Worm (Caenorhabditis elegans) whole organism, L1 larva: ENCODE measurements around the gene F18E9.7.

Source experiments
- ces-1 ChIP-seq: fragments of 150-350 bp; optimal IDR thresholded peaks from 2 replicates; lab custom pipeline; 2014; ENCODE audit warnings: missing biosample characterization, missing genetic modification reagents, missing genetic modification characterization
- fkh-10 ChIP-seq: sonication (generic microtip); optimal IDR thresholded peaks from 2 replicates; lab custom pipeline; 2017; ENCODE audit warnings: missing biosample characterization, missing genetic modification reagents, missing genetic modification characterization
- lir-3 ChIP-seq: sonication (generic microtip); optimal IDR thresholded peaks from 2 replicates; lab custom pipeline; 2016; ENCODE audit warnings: mild to moderate bottlenecking, missing genetic modification characterization, moderate library complexity, missing compliant biosample characterization; ENCODE audit not compliant: poor library complexity
- nhr-11 ChIP-seq: fragments of 150-350 bp; optimal IDR thresholded peaks from 2 replicates; lab custom pipeline; 2014; ENCODE audit warnings: missing biosample characterization, missing genetic modification characterization
- nhr-12 ChIP-seq: sonication (generic microtip); optimal IDR thresholded peaks from 2 replicates; lab custom pipeline; 2017; ENCODE audit warnings: missing biosample characterization, missing genetic modification characterization
- nhr-76 ChIP-seq: sonication (generic microtip); optimal IDR thresholded peaks from 2 replicates; lab custom pipeline; 2017; ENCODE audit warnings: missing biosample characterization, missing genetic modification characterization
- nhr-77 ChIP-seq: fragments of 150-350 bp; optimal IDR thresholded peaks from 2 replicates; lab custom pipeline; 2014; ENCODE audit warnings: missing biosample characterization, missing genetic modification characterization
- snpc-4 ChIP-seq: fragments of 150-350 bp; optimal IDR thresholded peaks from 2 replicates; lab custom pipeline; 2014; ENCODE audit warnings: missing biosample characterization, missing genetic modification characterization
- unc-130 ChIP-seq: fragments of 150-350 bp; optimal IDR thresholded peaks from 2 replicates; lab custom pipeline; 2017; ENCODE audit warnings: missing biosample characterization, missing genetic modification characterization, inconsistent platforms
- unc-86 ChIP-seq: sonication (generic microtip); optimal IDR thresholded peaks from 2 replicates; lab custom pipeline; 2016; ENCODE audit warnings: missing genetic modification characterization, missing compliant biosample characterization

ce11 chrX:8567166-8567565, 30.4 kb downstream of the F18E9.7 start:
- no peak for TF ChIP-seq ces-1 (GFP tag; lab: Kevin White, UChicago)
- TF ChIP-seq nhr-11 (tag; lab: Kevin White, UChicago) = no peak
- no peak for TF ChIP-seq nhr-12 (tag; lab: Kevin White, UChicago)
- no peak for TF ChIP-seq fkh-10 (GFP tag; lab: Kevin White, UChicago)
- TF ChIP-seq nhr-76 (tag; lab: Kevin White, UChicago) = no peak
- no peak for TF ChIP-seq snpc-4 (tag; lab: Kevin White, UChicago)
- TF ChIP-seq unc-130 = no peak
- TF ChIP-seq unc-86 (tag; lab: Kevin White, UChicago) = no peak
- no peak for TF ChIP-seq lir-3 (tag; lab: Kevin White, UChicago)
- no peak for TF ChIP-seq nhr-77
